Fruit fly (Drosophila melanogaster): ENCODE data around the gene CG46448.

CG46448 gene

dm6 chr2L:2365655-2366214, 25.7 kb upstream of the CG46448 start (continued):
- TF ChIP-seq topi (GFP tag; optimal IDR thresholded peaks at IDR 0.05) (peak; percentile 31), Hr4 (GFP tag; optimal IDR thresholded peaks at IDR 0.05) (peak; percentile 37), achi (GFP tag; optimal IDR thresholded peaks at IDR 0.05) (peak; percentile 47), svp (GFP tag) (peak; percentile 65), Gug (GFP tag; IDR thresholded peaks at IDR 0.05) (no peak), CG6276 (GFP tag; optimal IDR thresholded peaks at IDR 0.05) (no peak), Eip93F (GFP tag; optimal IDR thresholded peaks at IDR 0.05) (no peak), CG31627 (GFP tag; optimal IDR thresholded peaks at IDR 0.05) (peak; percentile 34)

DNA sequence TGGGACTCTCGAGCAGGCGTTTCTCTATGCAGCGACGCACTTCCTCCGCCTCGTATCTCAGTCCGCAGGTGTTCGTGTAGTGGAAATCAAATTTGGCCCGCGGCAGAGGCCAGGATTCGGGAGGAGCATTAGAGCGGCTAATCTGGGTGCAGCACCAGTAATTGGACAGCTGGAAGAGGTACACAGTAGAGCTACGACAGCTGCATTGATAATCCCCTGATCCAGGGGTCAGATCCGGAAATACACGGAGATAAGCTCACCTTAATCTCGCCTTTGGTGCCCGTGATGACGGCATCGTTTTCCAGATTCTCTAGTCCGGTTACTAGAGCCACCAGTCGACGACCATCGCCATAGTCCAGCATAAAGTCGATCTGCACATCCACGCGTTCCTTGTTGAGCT, 21.1 kb upstream of the CG46448 start:
- TF ChIP-seq CG15336 (GFP tag; IDR thresholded peaks at IDR 0.05) (no peak), dsx (GFP tag; optimal IDR thresholded peaks at IDR 0.05; ENCODE audit: poor library complexity, severe bottlenecking) (no peak), CG6163 (GFP tag; IDR thresholded peaks at IDR 0.05) (0 out of 3 replicates have a peak, but pooled peaks have one; percentile 13), fd85E (GFP tag; optimal IDR thresholded peaks at IDR 0.05) (no peak), Met (GFP tag; optimal IDR thresholded peaks at IDR 0.05) (no peak), CG8319 (GFP tag; optimal IDR thresholded peaks at IDR 0.05) (no peak), svp (GFP tag) (peak; percentile 98)

- no peak for TF ChIP-seq achi (GFP tag; optimal IDR thresholded peaks at IDR 0.05)
- TF ChIP-seq svp (GFP tag) = peak; percentile 73
These were observed 19.9 kb upstream of the CG46448 start, which contains the start of gene CG3597 for dm6 chr2L:2371406-2372111. TSS of gene CG3597 (minus strand) at chr2L:2371524.

- TF ChIP-seq CG3919 (GFP tag; optimal IDR thresholded peaks at IDR 0.05) = no peak
- peak; percentile 29 for TF ChIP-seq vri (GFP tag; optimal IDR thresholded peaks at IDR 0.05)
These were observed 19.4 kb upstream of the CG46448 start for dm6 chr2L:2372112-2372449.

dm6 chr2L:2373818-2374746, 17.4 kb upstream of the CG46448 start, which contains the start of the genes CG3609 and CG15390:
TSS of gene CG3609 (minus strand) at chr2L:2374627.
TSS of gene CG15390 (plus strand) at chr2L:2374713.
- TF ChIP-seq CG9139 (GFP tag; optimal IDR thresholded peaks at IDR 0.05) (peak; percentile 76), Hr38 (GFP tag; optimal IDR thresholded peaks at IDR 0.05) (peak; percentile 76), OdsH (GFP tag; optimal IDR thresholded peaks at IDR 0.05) (peak; percentile 79), CG6276 (GFP tag; optimal IDR thresholded peaks at IDR 0.05) (peak; percentile 81), Hr4 (GFP tag; optimal IDR thresholded peaks at IDR 0.05) (peak; percentile 85), topi (GFP tag; optimal IDR thresholded peaks at IDR 0.05) (peak; percentile 73), svp (GFP tag) (peak; percentile 88), CG31627 (GFP tag; optimal IDR thresholded peaks at IDR 0.05) (peak; percentile 83), vri (GFP tag; optimal IDR thresholded peaks at IDR 0.05) (peak; percentile 89), eg (GFP tag; IDR thresholded peaks at IDR 0.05) (peak; percentile 88), pdm3 (GFP tag; optimal IDR thresholded peaks at IDR 0.05) (peak; percentile 88), Eip93F (GFP tag; optimal IDR thresholded peaks at IDR 0.05) (peak; percentile 76), CG8632 (GFP tag; optimal IDR thresholded peaks at IDR 0.05) (peak; percentile 54), Ets96B (tag; optimal IDR thresholded peaks at IDR 0.05) (peak; percentile 56), CG6792 (GFP tag; optimal IDR thresholded peaks at IDR 0.05) (peak; percentile 65), Met (GFP tag; optimal IDR thresholded peaks at IDR 0.05) (peak; percentile 84), CG11294 (GFP tag; IDR thresholded peaks at IDR 0.05) (peak; percentile 58; the same call in 1 of the 2 replicates), fd59A (GFP tag; optimal IDR thresholded peaks at IDR 0.05) (peak; percentile 55), Smox (GFP tag; optimal IDR thresholded peaks at IDR 0.05) (peak; percentile 80), fd85E (GFP tag; optimal IDR thresholded peaks at IDR 0.05) (no peak), Eip75B (GFP tag; optimal IDR thresholded peaks at IDR 0.05) (peak; percentile 78), CG1621 (tag; optimal IDR thresholded peaks at IDR 0.05) (peak; percentile 79), CG32006 (GFP tag; optimal IDR thresholded peaks at IDR 0.05) (peak; percentile 57), CG10669 (GFP tag; optimal IDR thresholded peaks at IDR 0.05) (peak; percentile 66), CG11762 (GFP tag; optimal IDR thresholded peaks at IDR 0.05; ENCODE audit: insufficient read depth) (no peak), CG8119 (GFP tag; IDR thresholded peaks at IDR 0.05) (peak; percentile 75), salr (GFP tag; optimal IDR thresholded peaks at IDR 0.05) (peak; percentile 73 to 76), esn (GFP tag; optimal IDR thresholded peaks at IDR 0.05) (peak; percentile 86), net (GFP tag; optimal IDR thresholded peaks at IDR 0.05) (peak; percentile 83), CG6808 (GFP tag; optimal IDR thresholded peaks at IDR 0.05) (peak; percentile 71), ss (GFP tag; optimal IDR thresholded peaks at IDR 0.05) (peak; percentile 81 to 87), Gug (GFP tag; IDR thresholded peaks at IDR 0.05) (peak; percentile 46)
